Worm (Caenorhabditis elegans): Measurements from ENCODE around the gene C37C3.1.

- TF ChIP-seq him-1 (tag; optimal IDR thresholded peaks at IDR 0.05): no peak
- TF ChIP-seq dao-5 (tag; optimal IDR thresholded peaks at IDR 0.05): no peak
- TF ChIP-seq W03F9.2 (tag; optimal IDR thresholded peaks at IDR 0.05): peak; percentile 38
These were observed 19.2 kb downstream of the C37C3.1 start, which contains the start of gene F40A3.3 for ce11 chrV:7876881-7877475.
